Fruit fly (Drosophila melanogaster): Measurements from ENCODE around the gene hyx.
A peak's percentile ranks its signal among the peaks of the same experiment; 100 is the strongest.

hyx gene

DNA sequence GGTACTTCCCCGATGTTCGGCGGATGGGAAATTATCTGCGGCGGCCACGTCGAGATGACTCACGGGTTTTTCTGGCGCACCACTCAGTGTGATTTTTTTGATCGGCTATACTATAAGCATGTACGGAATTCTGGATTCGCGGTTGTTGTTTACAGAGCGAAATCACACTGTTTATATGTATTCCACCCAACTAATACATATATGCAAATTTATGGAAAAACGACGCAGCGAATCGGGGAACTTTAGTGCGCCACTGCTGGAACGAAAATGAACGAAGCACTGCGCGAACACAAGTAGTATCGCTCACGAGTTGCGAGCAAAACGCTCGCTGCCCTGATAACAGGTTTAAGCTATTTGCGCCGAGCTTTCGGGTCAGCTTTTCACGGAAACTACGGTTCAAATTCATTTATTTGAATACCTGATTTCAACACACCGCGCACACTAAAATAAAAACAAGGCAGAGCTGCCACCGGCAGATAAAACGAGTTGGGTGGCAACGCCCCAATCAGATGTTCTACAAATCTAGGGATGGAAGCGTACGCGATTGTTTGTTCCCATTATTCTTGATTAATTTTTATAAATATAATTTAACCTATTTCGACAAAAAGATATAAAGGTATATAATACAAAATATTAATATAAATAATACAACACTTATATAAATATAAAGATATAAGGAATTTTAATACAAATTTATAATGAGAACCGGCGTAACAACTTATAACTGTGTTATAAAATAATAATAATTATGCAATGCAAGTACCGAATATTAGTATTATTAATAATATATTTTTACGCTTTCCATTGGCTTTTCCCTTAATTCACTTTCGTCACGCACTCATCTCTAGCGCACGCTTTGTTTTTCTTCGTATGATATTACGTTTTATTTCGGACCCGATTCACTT lies 9.3 kb downstream of the hyx start, which contains the start of gene Rel (continued):
- no peak for TF ChIP-seq CG34422 (GFP tag; IDR thresholded peaks at IDR 0.05)
- TF ChIP-seq CG11723 (GFP tag; optimal IDR thresholded peaks at IDR 0.05) = peak; percentile 27
- TF ChIP-seq Hmr (GFP tag; optimal IDR thresholded peaks at IDR 0.05) = peak; percentile 34
- no peak for TF ChIP-seq maf-S (GFP tag; optimal IDR thresholded peaks at IDR 0.05)
- no peak for TF ChIP-seq nau (GFP tag; optimal IDR thresholded peaks at IDR 0.05)
- TF ChIP-seq lilli (GFP tag; optimal IDR thresholded peaks at IDR 0.05) = peak; percentile 55
- peak; percentile 55 for TF ChIP-seq nerfin-1 (tag; optimal IDR thresholded peaks at IDR 0.05)
- TF ChIP-seq Mad (GFP tag; optimal IDR thresholded peaks at IDR 0.05) = no peak
- no peak for TF ChIP-seq CG5180 (GFP tag; optimal IDR thresholded peaks at IDR 0.05)
- no peak for TF ChIP-seq Dip2 (GFP tag; IDR thresholded peaks at IDR 0.05)
- TF ChIP-seq dpn (GFP tag; optimal IDR thresholded peaks at IDR 0.05) = peak in 1 of 2 experiments; percentile 62
- no peak for TF ChIP-seq CG1832 (GFP tag; optimal IDR thresholded peaks at IDR 0.05)
- no peak for TF ChIP-seq disco-r (GFP tag; optimal IDR thresholded peaks at IDR 0.05)
- TF ChIP-seq wek (GFP tag; optimal IDR thresholded peaks at IDR 0.05) = no peak
- no peak for TF ChIP-seq inv (GFP tag; IDR thresholded peaks at IDR 0.05; ENCODE audit: partially characterized antibody)
- no peak for TF ChIP-seq Dll (GFP tag; IDR thresholded peaks at IDR 0.05; ENCODE audit: partially characterized antibody)
- peak; percentile 12 for TF ChIP-seq odd (GFP tag; optimal IDR thresholded peaks at IDR 0.05)
- peak; percentile 78 for TF ChIP-seq Meics (GFP tag; optimal IDR thresholded peaks at IDR 0.05)
- TF ChIP-seq bsh (GFP tag; optimal IDR thresholded peaks at IDR 0.05) = peak in 1 of 2 experiments; percentile 62
- TF ChIP-seq cas (GFP tag; IDR thresholded peaks at IDR 0.05) = no peak
- peak; percentile 39 for TF ChIP-seq CG8290 (GFP tag; optimal IDR thresholded peaks at IDR 0.05)
- TF ChIP-seq CG8290 (tag; optimal IDR thresholded peaks at IDR 0.05) = peak in 1 of 2 experiments; percentile 68
- 0 out of 2 replicates have a peak, but pooled peaks have one; percentile 44 for TF ChIP-seq CG6272 (GFP tag; IDR thresholded peaks at IDR 0.05)
- TF ChIP-seq vnd (GFP tag; IDR thresholded peaks at IDR 0.05; ENCODE audit: partially characterized antibody) = no peak
- TF ChIP-seq shn (GFP tag; optimal IDR thresholded peaks at IDR 0.05) = peak; percentile 40
- no peak for TF ChIP-seq CG17612 (GFP tag; IDR thresholded peaks at IDR 0.05)
- TF ChIP-seq klu (GFP tag; IDR thresholded peaks at IDR 0.05) = no peak
- TF ChIP-seq Sox102F (GFP tag; optimal IDR thresholded peaks at IDR 0.05) = peak; percentile 77
- no peak for TF ChIP-seq CG4707 (GFP tag; optimal IDR thresholded peaks at IDR 0.05)
- no peak for TF ChIP-seq Atf-2 (GFP tag; optimal IDR thresholded peaks at IDR 0.05)
- no peak for TF ChIP-seq slbo (GFP tag; IDR thresholded peaks at IDR 0.05)
- peak in 1 of 2 experiments; percentile 35 for TF ChIP-seq insv (GFP tag; optimal IDR thresholded peaks at IDR 0.05)
- peak; percentile 56 for TF ChIP-seq ftz-f1 (GFP tag; optimal IDR thresholded peaks at IDR 0.05)
- peak in 1 of 2 experiments; percentile 23 for TF ChIP-seq Pdp1 (GFP tag; optimal IDR thresholded peaks at IDR 0.05)
- TF ChIP-seq CG10431 (GFP tag; optimal IDR thresholded peaks at IDR 0.05) = peak; percentile 41
- TF ChIP-seq cad (GFP tag; optimal IDR thresholded peaks at IDR 0.05) = no peak
- TF ChIP-seq p53 (GFP tag; optimal IDR thresholded peaks at IDR 0.05) = no peak
- no peak for TF ChIP-seq Awh (GFP tag; IDR thresholded peaks at IDR 0.05)
- no peak for TF ChIP-seq CG6175 (GFP tag; IDR thresholded peaks at IDR 0.05)
- peak; percentile 82 for TF ChIP-seq dmrt11E (tag; optimal IDR thresholded peaks at IDR 0.05)
- peak; percentile 59 for TF ChIP-seq bcd (GFP tag; optimal IDR thresholded peaks at IDR 0.05)
- TF ChIP-seq gt (GFP tag; IDR thresholded peaks at IDR 0.05) = no peak
- TF ChIP-seq corto (GFP tag; optimal IDR thresholded peaks at IDR 0.05) = peak; percentile 39
- TF ChIP-seq dmrt99B (tag; optimal IDR thresholded peaks at IDR 0.05) = peak; percentile 73
- TF ChIP-seq sug (tag; optimal IDR thresholded peaks at IDR 0.05) = peak; percentile 78
- no peak for TF ChIP-seq Elba2 (GFP tag; optimal IDR thresholded peaks at IDR 0.05)
- TF ChIP-seq vvl (GFP tag; IDR thresholded peaks at IDR 0.05) = no peak
- TF ChIP-seq ranshi (GFP tag; IDR thresholded peaks at IDR 0.05) = no peak
- peak; percentile 5 for TF ChIP-seq CG10462 (GFP tag; optimal IDR thresholded peaks at IDR 0.05)
